Worm (Caenorhabditis elegans) whole organism, L1 larva: ENCODE results near the gene dct-15.

ENCODE experiments used
- ama-1 ChIP-seq: fragments of 150-350 bp; optimal IDR thresholded peaks from 2 replicates; lab custom pipeline; 2014
- jun-1 ChIP-seq: fragments of 150-350 bp; optimal IDR thresholded peaks from 2 replicates; lab custom pipeline; 2014; ENCODE audit warnings: missing biosample characterization, missing genetic modification reagents, missing genetic modification characterization
- nhr-28 ChIP-seq: fragments of 150-350 bp; optimal IDR thresholded peaks from 2 replicates; lab custom pipeline; 2014; ENCODE audit warnings: missing biosample characterization, missing genetic modification characterization
- nhr-77 ChIP-seq: fragments of 150-350 bp; optimal IDR thresholded peaks from 2 replicates; lab custom pipeline; 2014; ENCODE audit warnings: missing biosample characterization, missing genetic modification characterization
- snpc-4 ChIP-seq: fragments of 150-350 bp; optimal IDR thresholded peaks from 2 replicates; lab custom pipeline; 2014; ENCODE audit warnings: missing biosample characterization, missing genetic modification characterization
- sptf-1 ChIP-seq: fragments of 150-350 bp; optimal IDR thresholded peaks from 2 replicates; lab custom pipeline; 2014; ENCODE audit warnings: missing biosample characterization, missing genetic modification characterization
- unc-130 ChIP-seq: fragments of 150-350 bp; optimal IDR thresholded peaks from 2 replicates; lab custom pipeline; 2017; ENCODE audit warnings: missing biosample characterization, missing genetic modification characterization, inconsistent platforms

DNA sequence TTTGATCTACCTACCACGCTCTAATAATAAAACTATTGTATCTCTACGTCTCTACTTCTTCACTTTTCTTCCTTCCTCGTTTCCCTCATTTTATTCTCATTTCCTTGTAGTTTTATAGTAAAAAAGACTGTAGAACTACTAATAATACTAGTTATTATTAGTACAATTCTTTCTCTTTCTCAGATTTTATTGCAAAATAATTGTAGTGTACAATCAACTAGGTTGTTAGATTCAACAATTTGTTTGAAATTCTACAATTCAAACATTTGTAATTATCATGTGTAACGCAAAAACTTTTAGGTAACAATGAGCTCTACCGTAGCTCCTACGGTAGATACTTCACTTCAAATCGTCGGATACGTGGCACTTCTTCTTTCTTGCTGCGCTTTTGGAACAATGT, 45.2 kb upstream of the dct-15 start, which contains the start of gene K07F5.12:
- TF ChIP-seq snpc-4 (tag; lab: Kevin White, UChicago), result no peak
- TF ChIP-seq nhr-28 (tag; lab: Kevin White, UChicago), result no peak
- TF ChIP-seq unc-130 (tag; lab: Kevin White, UChicago), result no peak
- TF ChIP-seq sptf-1, result no peak
- TF ChIP-seq nhr-77 (tag; lab: Kevin White, UChicago), result no peak
- no peak for TF ChIP-seq jun-1
- no peak for TF ChIP-seq ama-1 (lab: Kevin White, UChicago)
